Worm (Caenorhabditis elegans) whole organism, early embryonic: ENCODE results near the gene sox-4.

Source experiments
- B0310.2 ChIP-seq: sonication (generic microtip); optimal IDR thresholded peaks from 2 replicates; lab custom pipeline; 2016; ENCODE audit warnings: mild to moderate bottlenecking, missing genetic modification characterization, missing compliant biosample characterization
- F13C5.2 ChIP-seq: sonication (generic microtip); optimal IDR thresholded peaks from 2 replicates; lab custom pipeline; 2017; ENCODE audit warnings: mild to moderate bottlenecking, missing genetic modification characterization, inconsistent platforms, missing compliant biosample characterization
- aly-1 ChIP-seq: sonication (generic microtip); optimal IDR thresholded peaks from 2 replicates; lab custom pipeline; 2016; ENCODE audit warnings: missing genetic modification characterization, missing compliant biosample characterization
- ama-1 ChIP-seq: fragments of 150-350 bp; optimal IDR thresholded peaks from 2 replicates; lab custom pipeline; 2014
- ceh-13 ChIP-seq: fragments of 200-800 bp; sonication (Bioruptor generic); optimal IDR thresholded peaks from 2 replicates; lab custom pipeline; 2018; ENCODE audit warnings: mild to moderate bottlenecking, missing genetic modification characterization, missing compliant biosample characterization
- ceh-36 ChIP-seq: sonication (generic microtip); optimal IDR thresholded peaks from 2 replicates; lab custom pipeline; 2016; ENCODE audit warnings: missing genetic modification characterization, inconsistent platforms, missing compliant biosample characterization
- ets-7 ChIP-seq: sonication (generic microtip); optimal IDR thresholded peaks from 2 replicates; lab custom pipeline; 2016; ENCODE audit warnings: missing genotype, missing genetic modification characterization, missing compliant biosample characterization
- flt-1 ChIP-seq: fragments of 200-800 bp; sonication (Bioruptor generic); IDR thresholded peaks from 2 replicates; pipeline ENCODE4 v1.3.6; 2022; ENCODE audit warnings: missing genetic modification characterization, missing compliant biosample characterization
- hmbx-1 ChIP-seq: sonication (generic microtip); optimal IDR thresholded peaks from 2 replicates; lab custom pipeline; 2016; ENCODE audit warnings: mild to moderate bottlenecking, missing genetic modification characterization, missing compliant biosample characterization
- hmg-4 ChIP-seq: fragments of 200-800 bp; sonication (Bioruptor generic); optimal IDR thresholded peaks from 2 replicates; lab custom pipeline; 2018; ENCODE audit warnings: mild to moderate bottlenecking, missing genetic modification characterization, missing compliant biosample characterization
- hnd-1 ChIP-seq: sonication (generic microtip); optimal IDR thresholded peaks from 2 replicates; lab custom pipeline; 2016; ENCODE audit warnings: missing genetic modification characterization, missing compliant biosample characterization
- pes-1 ChIP-seq: fragments of 200-800 bp; sonication (Bioruptor generic); IDR thresholded peaks from 2 replicates; pipeline ENCODE4 v1.3.6; 2022; ENCODE audit warnings: missing genetic modification reagents, missing genetic modification characterization, missing compliant biosample characterization
- scrt-1 ChIP-seq: fragments of 200-800 bp; sonication (Bioruptor generic); IDR thresholded peaks from 2 replicates; pipeline ENCODE4 v1.3.6; 2022; ENCODE audit warnings: missing genetic modification characterization, missing compliant biosample characterization
- sea-1 ChIP-seq: fragments of 200-800 bp; sonication (Bioruptor generic); conservative IDR thresholded peaks from 2 replicates; pipeline ENCODE4 v1.3.6; 2022; ENCODE audit warnings: missing genetic modification characterization, missing compliant biosample characterization
- tbx-11 ChIP-seq: fragments of 200-800 bp; sonication (Bioruptor generic); IDR thresholded peaks from 2 replicates; pipeline ENCODE4 v1.3.6; 2022; ENCODE audit warnings: missing genetic modification characterization, missing compliant biosample characterization
- tbx-37 ChIP-seq: fragments of 200-800 bp; sonication (Bioruptor generic); conservative IDR thresholded peaks from 2 replicates; pipeline ENCODE4 v1.3.6; 2022; ENCODE audit warnings: missing genetic modification reagents, missing genetic modification characterization, missing compliant biosample characterization
- tra-4 ChIP-seq: sonication (generic microtip); optimal IDR thresholded peaks from 2 replicates; lab custom pipeline; 2017; ENCODE audit warnings: missing genetic modification characterization, missing compliant biosample characterization

sox-4 gene

ce11 chrX:3470307-3470706 lies 38.5 kb downstream of the sox-4 start:
- no peak for TF ChIP-seq ceh-13 (GFP tag; lab: Kevin White, UChicago)
- no peak for TF ChIP-seq B0310.2 (tag; lab: Kevin White, UChicago)
- TF ChIP-seq sea-1 (GFP tag; lab: Robert Waterston, UW), result no peak
- TF ChIP-seq ama-1 (lab: Kevin White, UChicago), result no peak
- TF ChIP-seq pes-1 (GFP tag; lab: Robert Waterston, UW), result no peak
- TF ChIP-seq tbx-11 (GFP tag; lab: Robert Waterston, UW), result no peak
- TF ChIP-seq ceh-36 (tag; lab: Kevin White, UChicago), result no peak
- TF ChIP-seq ets-7, result no peak
- no peak for TF ChIP-seq F13C5.2 (tag; lab: Kevin White, UChicago)
- no peak for TF ChIP-seq tbx-37 (GFP tag; lab: Robert Waterston, UW)
- no peak for TF ChIP-seq hmbx-1 (tag; lab: Kevin White, UChicago)
- TF ChIP-seq aly-1 (tag; lab: Kevin White, UChicago), result no peak
- TF ChIP-seq flt-1 (GFP tag; lab: Robert Waterston, UW), result no peak
- no peak for TF ChIP-seq scrt-1 (GFP tag; lab: Robert Waterston, UW)
- no peak for TF ChIP-seq hmg-4 (GFP tag; lab: Kevin White, UChicago)
- TF ChIP-seq tra-4 (tag; lab: Kevin White, UChicago), result no peak
- no peak for TF ChIP-seq hnd-1 (tag; lab: Kevin White, UChicago)

ce11 chrX:3469332-3469731 lies 39.5 kb downstream of the sox-4 start:
- TF ChIP-seq ama-1 (lab: Kevin White, UChicago) (no peak), scrt-1 (GFP tag; lab: Robert Waterston, UW) (no peak)

DNA sequence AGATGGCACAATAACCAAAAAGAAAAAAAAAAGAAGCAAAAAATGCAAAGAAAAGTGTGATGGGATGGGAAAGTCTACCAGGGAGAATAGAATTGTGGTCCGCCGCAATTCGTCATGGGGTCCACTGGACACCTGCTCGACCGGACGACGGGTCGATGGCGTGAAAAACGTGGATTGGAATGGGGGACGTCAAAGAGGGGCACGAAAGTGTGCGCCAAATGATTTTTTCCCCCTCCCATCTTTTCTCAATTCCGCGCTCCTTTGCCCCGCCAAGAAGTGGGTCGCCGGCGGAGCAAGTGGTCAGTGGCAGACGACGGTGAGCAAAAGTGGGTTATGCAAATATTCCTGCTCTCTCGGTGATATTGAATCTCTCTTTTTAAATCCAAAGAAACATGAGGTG lies 40.8 kb downstream of the sox-4 start:
- TF ChIP-seq hmg-4 (GFP tag; lab: Kevin White, UChicago), result no peak
- TF ChIP-seq hmbx-1 (tag; lab: Kevin White, UChicago), result no peak
- no peak for TF ChIP-seq ceh-13 (GFP tag; lab: Kevin White, UChicago)
- TF ChIP-seq hnd-1 (tag; lab: Kevin White, UChicago), result no peak
- TF ChIP-seq ama-1 (lab: Kevin White, UChicago), result no peak
- no peak for TF ChIP-seq aly-1 (tag; lab: Kevin White, UChicago)
- no peak for TF ChIP-seq ets-7
- no peak for TF ChIP-seq sea-1 (GFP tag; lab: Robert Waterston, UW)
- TF ChIP-seq tra-4 (tag; lab: Kevin White, UChicago), result no peak
- no peak for TF ChIP-seq tbx-37 (GFP tag; lab: Robert Waterston, UW)
- TF ChIP-seq pes-1 (GFP tag; lab: Robert Waterston, UW), result no peak
- no peak for TF ChIP-seq ceh-36 (tag; lab: Kevin White, UChicago)
- TF ChIP-seq scrt-1 (GFP tag; lab: Robert Waterston, UW), result no peak
- TF ChIP-seq B0310.2 (tag; lab: Kevin White, UChicago), result no peak
- no peak for TF ChIP-seq F13C5.2 (tag; lab: Kevin White, UChicago)
- TF ChIP-seq flt-1 (GFP tag; lab: Robert Waterston, UW), result no peak
- no peak for TF ChIP-seq tbx-11 (GFP tag; lab: Robert Waterston, UW)

ce11 chrX:3467004-3467761 lies 41.6 kb downstream of the sox-4 start:
- TF ChIP-seq sea-1 (GFP tag; lab: Robert Waterston, UW), result no peak
- TF ChIP-seq hnd-1 (tag; lab: Kevin White, UChicago), result no peak
- peak; percentile 65 for TF ChIP-seq hmg-4 (GFP tag; lab: Kevin White, UChicago)

DNA sequence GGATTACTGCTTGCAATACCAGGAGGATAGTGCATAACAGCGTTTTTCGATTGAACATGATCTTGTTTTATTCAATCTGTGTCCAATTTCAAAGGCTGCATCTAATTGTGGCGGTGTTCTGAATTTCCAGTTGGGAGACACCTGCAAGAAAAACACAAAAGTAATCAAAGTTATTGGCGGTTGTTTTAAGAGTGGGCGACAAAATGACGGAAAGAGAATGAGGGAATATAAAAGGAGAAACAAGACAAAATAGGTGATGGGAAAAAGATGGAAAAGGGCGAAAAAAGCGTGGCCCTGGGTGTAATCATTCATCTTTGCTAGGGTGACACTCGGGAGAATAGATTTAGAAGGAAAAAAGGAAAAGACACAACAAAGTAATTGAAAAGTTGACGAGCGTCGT lies 43.0 kb downstream of the sox-4 start, which contains the start of the genes ZK377.15 and sax-3:
Gene ZK377.15 (minus strand): TSS at position 101 of the 400 bp plus-strand sequence.
Gene sax-3 (minus strand): TSS at position 143 of the 400 bp plus-strand sequence.
- TF ChIP-seq aly-1 (tag; lab: Kevin White, UChicago) (no peak), tra-4 (tag; lab: Kevin White, UChicago) (no peak), flt-1 (GFP tag; lab: Robert Waterston, UW) (no peak), hnd-1 (tag; lab: Kevin White, UChicago) (no peak), B0310.2 (tag; lab: Kevin White, UChicago) (no peak), ceh-36 (tag; lab: Kevin White, UChicago) (no peak), hmg-4 (GFP tag; lab: Kevin White, UChicago) (no peak), sea-1 (GFP tag; lab: Robert Waterston, UW) (no peak), tbx-11 (GFP tag; lab: Robert Waterston, UW) (no peak), ceh-13 (GFP tag; lab: Kevin White, UChicago) (no peak), hmbx-1 (tag; lab: Kevin White, UChicago) (no peak), tbx-37 (GFP tag; lab: Robert Waterston, UW) (no peak), scrt-1 (GFP tag; lab: Robert Waterston, UW) (no peak), ama-1 (lab: Kevin White, UChicago) (no peak), F13C5.2 (tag; lab: Kevin White, UChicago) (no peak), pes-1 (GFP tag; lab: Robert Waterston, UW) (no peak), ets-7 (no peak)

DNA sequence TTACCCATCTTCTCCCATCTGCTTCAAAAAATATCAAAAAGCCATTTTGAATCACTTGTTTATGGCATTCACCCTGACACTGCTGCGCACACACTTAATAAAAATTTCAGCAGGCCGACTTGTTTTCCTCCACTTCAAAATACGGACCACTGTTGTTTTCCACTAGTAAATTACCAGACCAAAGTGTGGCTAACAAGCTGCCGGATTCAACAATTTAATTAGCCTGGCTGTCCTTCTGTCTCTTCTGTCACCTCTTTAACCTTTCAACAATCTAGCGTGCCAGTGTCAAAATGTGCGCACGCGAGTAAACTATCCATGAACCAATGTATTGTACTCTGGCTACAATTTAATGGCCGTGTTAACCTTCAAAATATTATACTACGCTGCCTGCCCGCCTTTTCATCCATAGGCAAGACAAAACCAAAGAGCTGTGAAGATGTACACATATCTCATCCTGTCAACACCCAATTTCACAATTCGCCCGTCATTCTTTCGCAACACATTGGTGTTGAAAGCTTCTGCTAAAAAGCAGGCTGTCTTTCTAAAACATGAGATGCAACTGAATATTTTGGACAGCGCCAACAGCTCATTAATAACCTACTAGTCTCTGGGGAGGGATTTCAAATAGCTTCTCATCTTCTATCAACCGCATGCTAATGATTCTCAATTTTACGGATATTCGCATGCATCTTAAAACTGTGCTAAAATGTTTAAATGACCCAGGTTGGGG lies 44.3 kb downstream of the sox-4 start:
- TF ChIP-seq pes-1 (GFP tag; lab: Robert Waterston, UW) (no peak), aly-1 (tag; lab: Kevin White, UChicago) (no peak), ceh-13 (GFP tag; lab: Kevin White, UChicago) (no peak), B0310.2 (tag; lab: Kevin White, UChicago) (no peak), tbx-37 (GFP tag; lab: Robert Waterston, UW) (no peak), flt-1 (GFP tag; lab: Robert Waterston, UW) (no peak), F13C5.2 (tag; lab: Kevin White, UChicago) (no peak), ets-7 (no peak), hmbx-1 (tag; lab: Kevin White, UChicago) (no peak), sea-1 (GFP tag; lab: Robert Waterston, UW) (no peak), tbx-11 (GFP tag; lab: Robert Waterston, UW) (no peak), scrt-1 (GFP tag; lab: Robert Waterston, UW) (no peak), hmg-4 (GFP tag; lab: Kevin White, UChicago) (no peak), hnd-1 (tag; lab: Kevin White, UChicago) (no peak), ceh-36 (tag; lab: Kevin White, UChicago) (no peak), ama-1 (lab: Kevin White, UChicago) (no peak), tra-4 (tag; lab: Kevin White, UChicago) (no peak)
